Worm (Caenorhabditis elegans) whole organism, L4 larva: ENCODE measurements around the gene phy-4.
A peak's percentile ranks its signal among the peaks of the same experiment; 100 is the strongest.

Source experiments
- F10B5.3 ChIP-seq: sonication (generic microtip); optimal IDR thresholded peaks from 2 replicates; lab custom pipeline; 2016; ENCODE audit warnings: mild to moderate bottlenecking, missing genetic modification characterization, missing compliant biosample characterization
- F49E8.2 ChIP-seq: sonication (generic microtip); optimal IDR thresholded peaks from 2 replicates; lab custom pipeline; 2016; ENCODE audit warnings: missing compliant biosample characterization, mild to moderate bottlenecking, missing genetic modification characterization, borderline replicate concordance
- T20F7.1 ChIP-seq: fragments of 200-800 bp; sonication (Bioruptor generic); optimal IDR thresholded peaks from 2 replicates; lab custom pipeline; 2018; ENCODE audit warnings: mild to moderate bottlenecking, missing genetic modification characterization, missing compliant biosample characterization
- T26A8.4 ChIP-seq: fragments of 200-800 bp; sonication (Bioruptor generic); IDR thresholded peaks from 2 replicates; pipeline ENCODE4 v1.3.6; 2022; ENCODE audit warnings: missing genetic modification characterization, missing compliant biosample characterization
- Y105C5A.15 ChIP-seq: fragments of 200-800 bp; sonication (Bioruptor generic); IDR thresholded peaks from 2 replicates; pipeline ENCODE4 v1.3.6; 2022; ENCODE audit warnings: missing genetic modification characterization, missing compliant biosample characterization
- aha-1 ChIP-seq: fragments of 150-350 bp; peaks from one replicate; lab custom pipeline; 2014; ENCODE audit warnings: missing biosample characterization, missing genetic modification characterization
- arid-1 ChIP-seq: fragments of 200-800 bp; sonication (Bioruptor generic); conservative IDR thresholded peaks from 2 replicates; pipeline ENCODE4 v1.3.6; 2022; ENCODE audit warnings: missing genetic modification reagents, missing genetic modification characterization, missing compliant biosample characterization
- ceh-20 ChIP-seq: fragments of 200-800 bp; sonication (Bioruptor generic); IDR thresholded peaks from 2 replicates; pipeline ENCODE4 v1.3.6; 2022; ENCODE audit warnings: missing genetic modification reagents, missing genetic modification characterization, missing compliant biosample characterization
- ceh-28 ChIP-seq: fragments of 150-350 bp; optimal IDR thresholded peaks from 2 replicates; lab custom pipeline; 2014; ENCODE audit warnings: missing biosample characterization, missing genetic modification reagents, missing genetic modification characterization
- ceh-62 ChIP-seq: sonication (generic microtip); optimal IDR thresholded peaks from 2 replicates; lab custom pipeline; 2017; ENCODE audit warnings: missing biosample characterization, missing genetic modification characterization
- cey-2 ChIP-seq: sonication (generic microtip); optimal IDR thresholded peaks from 3 replicates; lab custom pipeline; 2017; ENCODE audit warnings: missing genetic modification characterization, mild to moderate bottlenecking, missing compliant biosample characterization, antibody characterized with exemption, borderline replicate concordance; ENCODE audit not compliant: insufficient read depth
- ctbp-1 ChIP-seq: fragments of 200-800 bp; sonication (Bioruptor generic); IDR thresholded peaks from 2 replicates; pipeline ENCODE4 v1.3.6; 2022; ENCODE audit warnings: missing genetic modification reagents, missing genetic modification characterization, missing compliant biosample characterization
- daf-12 ChIP-seq: fragments of 150-350 bp; optimal IDR thresholded peaks from 2 replicates; lab custom pipeline; 2014; ENCODE audit warnings: missing biosample characterization, missing genetic modification reagents, missing genetic modification characterization
- dmd-6 ChIP-seq: fragments of 200-800 bp; sonication (Bioruptor generic); IDR thresholded peaks from 2 replicates; pipeline ENCODE4 v1.3.6; 2022; ENCODE audit warnings: missing genetic modification reagents, missing genetic modification characterization, missing compliant biosample characterization
- dmd-8 ChIP-seq: fragments of 200-800 bp; sonication (Bioruptor generic); IDR thresholded peaks from 2 replicates; pipeline ENCODE4 v1.3.6; 2022; ENCODE audit warnings: missing genetic modification characterization, missing compliant biosample characterization
- egl-43 ChIP-seq: fragments of 200-800 bp; sonication (Bioruptor generic); IDR thresholded peaks from 2 replicates; pipeline ENCODE4 v1.3.6; 2022; ENCODE audit warnings: missing genetic modification reagents, missing genetic modification characterization, missing compliant biosample characterization
- hmg-1.1 ChIP-seq: fragments of 200-800 bp; sonication (Bioruptor generic); IDR thresholded peaks from 2 replicates; pipeline ENCODE4 v1.3.6; 2022; ENCODE audit warnings: missing genetic modification reagents, missing genetic modification characterization, missing compliant biosample characterization
- lin-1 ChIP-seq: fragments of 200-800 bp; sonication (Bioruptor generic); IDR thresholded peaks from 2 replicates; pipeline ENCODE4 v1.3.6; 2022; ENCODE audit warnings: missing genetic modification reagents, missing genetic modification characterization, missing compliant biosample characterization
- lin-29 ChIP-seq: fragments of 200-800 bp; sonication (Bioruptor generic); IDR thresholded peaks from 2 replicates; pipeline ENCODE4 v1.3.6; 2022; ENCODE audit warnings: missing genetic modification reagents, missing genetic modification characterization, missing compliant biosample characterization
- lin-38 ChIP-seq: fragments of 200-800 bp; sonication (Bioruptor generic); IDR thresholded peaks from 2 replicates; pipeline ENCODE4 v1.3.6; 2022; ENCODE audit warnings: missing genetic modification reagents, missing genetic modification characterization, missing compliant biosample characterization
- madf-5 ChIP-seq, 2 experiments: fragments of 200-800 bp; sonication (Bioruptor generic); IDR thresholded peaks; 2 replicates each; pipeline ENCODE4 v1.3.6; 2022; ENCODE audit warnings: missing compliant biosample characterization in 2 of 2, missing genetic modification characterization in 2 of 2
- mdt-29 ChIP-seq: fragments of 200-800 bp; sonication (Bioruptor generic); IDR thresholded peaks from 2 replicates; pipeline ENCODE4 v1.3.6; 2022; ENCODE audit warnings: missing genetic modification reagents, missing genetic modification characterization, missing compliant biosample characterization
- mxl-3 ChIP-seq: fragments of 200-800 bp; sonication (Bioruptor generic); optimal IDR thresholded peaks from 2 replicates; lab custom pipeline; 2018; ENCODE audit warnings: mild to moderate bottlenecking, missing genetic modification characterization, missing compliant biosample characterization
- nhr-25 ChIP-seq: sonication (generic microtip); optimal IDR thresholded peaks from 2 replicates; lab custom pipeline; 2017; ENCODE audit warnings: missing genetic modification characterization, mild to moderate bottlenecking, missing compliant biosample characterization, antibody characterized with exemption, moderate library complexity, borderline replicate concordance; ENCODE audit not compliant: insufficient read depth
- nhr-28 ChIP-seq: fragments of 150-350 bp; optimal IDR thresholded peaks from 2 replicates; lab custom pipeline; 2014; ENCODE audit warnings: missing biosample characterization, missing genetic modification characterization
- nhr-6 ChIP-seq: fragments of 150-350 bp; optimal IDR thresholded peaks from 2 replicates; lab custom pipeline; 2014; ENCODE audit warnings: missing biosample characterization, missing genetic modification characterization
- pqm-1 ChIP-seq: sonication (generic microtip); optimal IDR thresholded peaks from 2 replicates; lab custom pipeline; 2017; ENCODE audit warnings: missing biosample characterization, missing genetic modification characterization
- rbr-2 ChIP-seq: sonication (generic microtip); optimal IDR thresholded peaks from 2 replicates; lab custom pipeline; 2016; ENCODE audit warnings: missing genotype, missing genetic modification characterization, missing compliant biosample characterization
- set-16 ChIP-seq: fragments of 200-800 bp; sonication (Bioruptor generic); IDR thresholded peaks from 2 replicates; pipeline ENCODE4 v1.3.6; 2022; ENCODE audit warnings: missing genetic modification reagents, missing genetic modification characterization, missing compliant biosample characterization
- unc-130 ChIP-seq: sonication (generic microtip); optimal IDR thresholded peaks from 2 replicates; lab custom pipeline; 2016; ENCODE audit warnings: missing genetic modification reagents, missing genetic modification characterization, missing compliant biosample characterization
- zfp-3 ChIP-seq: fragments of 200-800 bp; sonication (Bioruptor generic); conservative IDR thresholded peaks from 2 replicates; pipeline ENCODE4 v1.3.6; 2022; ENCODE audit warnings: missing genetic modification reagents, missing genetic modification characterization, missing compliant biosample characterization

Gene phy-4

ce11 chrV:19519511-19519934 lies 6.1 kb upstream of the phy-4 start (continued):
- TF ChIP-seq lin-1 (GFP tag; lab: Robert Waterston, UW) (peak; percentile 64; the same call in 1 of the 2 replicates), zfp-3 (GFP tag; lab: Robert Waterston, UW) (peak; percentile 81; the same call in 1 of the 2 replicates), lin-29 (GFP tag; lab: Robert Waterston, UW) (0 out of 2 replicates have a peak, but pooled peaks have one; percentile 8), F10B5.3 (tag; lab: Kevin White, UChicago) (no peak), mdt-29 (0 out of 2 replicates have a peak, but pooled peaks have one; percentile 58), aha-1 (tag; lab: Kevin White, UChicago) (peak; percentile 82), cey-2 (tag; lab: Kevin White, UChicago) (no peak), hmg-1.1 (GFP tag; lab: Robert Waterston, UW) (peak; percentile 46; the same call in 1 of the 2 replicates), lin-38 (GFP tag; lab: Robert Waterston, UW) (peak; percentile 63), nhr-25 (tag; lab: Kevin White, UChicago) (no peak), ceh-20 (peak; percentile 73), Y105C5A.15 (GFP tag; lab: Robert Waterston, UW) (peak; percentile 80; the same call in 1 of the 2 replicates), arid-1 (peak; percentile 79; the same call in 1 of the 2 replicates), madf-5 (GFP tag; IDR thresholded peaks at IDR 0.05; lab: Robert Waterston, UW) (no peak), rbr-2 (tag; lab: Kevin White, UChicago) (peak; percentile 8), ceh-62 (tag; lab: Kevin White, UChicago) (no peak), T26A8.4 (GFP tag; lab: Robert Waterston, UW) (peak; percentile 96), daf-12 (no peak), mxl-3 (peak; percentile 14), egl-43 (GFP tag; lab: Robert Waterston, UW) (peak; percentile 84), dmd-8 (GFP tag; lab: Robert Waterston, UW) (peak; percentile 60; the same call in 1 of the 2 replicates)

- no peak for TF ChIP-seq ctbp-1 (GFP tag; lab: Robert Waterston, UW)
- no peak for TF ChIP-seq T20F7.1 (GFP tag; lab: Kevin White, UChicago)
- TF ChIP-seq ceh-28 (tag; lab: Kevin White, UChicago), result peak; percentile 83
- no peak for TF ChIP-seq dmd-8 (GFP tag; lab: Robert Waterston, UW)
- TF ChIP-seq unc-130 (GFP tag; lab: Kevin White, UChicago), result no peak
- peak; percentile 71 for TF ChIP-seq pqm-1 (tag; lab: Kevin White, UChicago)
- TF ChIP-seq F49E8.2 (tag; lab: Kevin White, UChicago), result no peak
- no peak for TF ChIP-seq zfp-3 (GFP tag; lab: Robert Waterston, UW)
- TF ChIP-seq mxl-3, result peak; percentile 27
- no peak for TF ChIP-seq rbr-2 (tag; lab: Kevin White, UChicago)
- peak; percentile 61 for TF ChIP-seq nhr-28 (tag; lab: Kevin White, UChicago)
- no peak for TF ChIP-seq nhr-6 (tag; lab: Kevin White, UChicago)
- no peak for TF ChIP-seq dmd-6 (GFP tag; lab: Robert Waterston, UW)
Measured at ce11 chrV:19518468-19519168, 5.2 kb upstream of the phy-4 start.

- TF ChIP-seq set-16 (GFP tag; lab: Robert Waterston, UW), result peak; percentile 64
Measured at ce11 chrV:19517611-19518360, 4.3 kb upstream of the phy-4 start.
